Worm (Caenorhabditis elegans) whole organism, L4 larva: ENCODE data around the gene spp-8.

Experiments used
- Y75B8A.6 ChIP-seq: fragments of 200-800 bp; sonication (Bioruptor generic); IDR thresholded peaks from 2 replicates; pipeline ENCODE4 v1.3.6; 2022; ENCODE audit warnings: missing genetic modification reagents, missing genetic modification characterization, missing compliant biosample characterization
- mes-2 ChIP-seq: sonication (generic microtip); optimal IDR thresholded peaks from 2 replicates; lab custom pipeline; 2016; ENCODE audit warnings: missing genotype, mild to moderate bottlenecking, missing genetic modification characterization, missing compliant biosample characterization; ENCODE audit not compliant: poor library complexity, severe bottlenecking
- nhr-28 ChIP-seq: fragments of 150-350 bp; optimal IDR thresholded peaks from 2 replicates; lab custom pipeline; 2014; ENCODE audit warnings: missing biosample characterization, missing genetic modification characterization
- nhr-41 ChIP-seq: fragments of 200-800 bp; sonication (Bioruptor generic); IDR thresholded peaks from 2 replicates; pipeline ENCODE4 v1.3.6; 2022; ENCODE audit warnings: missing genetic modification reagents, missing genetic modification characterization, missing compliant biosample characterization
- nhr-77 ChIP-seq: fragments of 150-350 bp; optimal IDR thresholded peaks from 2 replicates; lab custom pipeline; 2014; ENCODE audit warnings: missing biosample characterization, missing genetic modification characterization
- pqm-1 ChIP-seq: sonication (generic microtip); optimal IDR thresholded peaks from 2 replicates; lab custom pipeline; 2017; ENCODE audit warnings: missing biosample characterization, missing genetic modification characterization
- unc-39 ChIP-seq: sonication (generic microtip); optimal IDR thresholded peaks from 2 replicates; lab custom pipeline; 2017; ENCODE audit warnings: missing biosample characterization, missing genetic modification characterization
- zag-1 ChIP-seq: fragments of 150-350 bp; optimal IDR thresholded peaks from 2 replicates; lab custom pipeline; 2014; ENCODE audit warnings: missing biosample characterization, missing genetic modification characterization

ce11 chrIV:8499956-8500355 is 18.5 kb downstream of the spp-8 start:
- TF ChIP-seq nhr-41 (GFP tag; lab: Robert Waterston, UW) (no peak), Y75B8A.6 (GFP tag; lab: Robert Waterston, UW) (no peak), mes-2 (tag; lab: Kevin White, UChicago) (no peak), zag-1 (tag; lab: Kevin White, UChicago) (no peak), nhr-77 (no peak), unc-39 (tag; lab: Kevin White, UChicago) (no peak), pqm-1 (tag; lab: Kevin White, UChicago) (no peak), nhr-28 (tag; lab: Kevin White, UChicago) (no peak)
